Worm (Caenorhabditis elegans): ENCODE measurements around the gene ugt-67.

ce11 chrV:4865364-4865763 is 35.8 kb upstream of the ugt-67 start, which contains the start of gene srd-32:
- TF ChIP-seq F10B5.3 (tag; optimal IDR thresholded peaks at IDR 0.05) (no peak), nhr-77 (tag; optimal IDR thresholded peaks at IDR 0.05) (no peak), egl-27 (tag; optimal IDR thresholded peaks at IDR 0.05) (no peak)
